Worm (Caenorhabditis elegans): Measurements from ENCODE around the gene W07B8.4.

- TF ChIP-seq fos-1 (tag; optimal IDR thresholded peaks at IDR 0.05): no peak
- TF ChIP-seq nhr-48 (tag; optimal IDR thresholded peaks at IDR 0.05): no peak
- no peak for TF ChIP-seq fkh-10 (GFP tag; optimal IDR thresholded peaks at IDR 0.05)
- TF ChIP-seq dmd-8 (GFP tag; IDR thresholded peaks at IDR 0.05): no peak
Measured at ce11 chrV:1084016-1084415, 47.7 kb downstream of the W07B8.4 start, which contains the start of gene Y50D4B.6.

All from whole organism, L4 larva.